Fruit fly (Drosophila melanogaster): Measurements from ENCODE around the gene Krn.

The Krn gene

dm6 chr3L:17624208-17624826 lies 29.8 kb downstream of the Krn start:
- TF ChIP-seq Mnt (GFP tag; optimal IDR thresholded peaks at IDR 0.05) = no peak
- no peak for TF ChIP-seq tj (GFP tag; optimal IDR thresholded peaks at IDR 0.05)
- TF ChIP-seq CG11617 (GFP tag; optimal IDR thresholded peaks at IDR 0.05) = peak; percentile 1
- peak; percentile 57 for TF ChIP-seq kay (GFP tag; ENCODE audit: borderline replicate concordance)
- no peak for TF ChIP-seq Crg-1 (GFP tag; optimal IDR thresholded peaks at IDR 0.05)
- peak; percentile 10 for TF ChIP-seq CG12768 (GFP tag; optimal IDR thresholded peaks at IDR 0.05)
- no peak for TF ChIP-seq CG33017 (tag; optimal IDR thresholded peaks at IDR 0.05)
- TF ChIP-seq CG7045 (GFP tag; optimal IDR thresholded peaks at IDR 0.05) = peak; percentile 7

- TF ChIP-seq cnc (optimal IDR thresholded peaks at IDR 0.05) = peak; percentile 12 to 72
- no peak for TF ChIP-seq ovo (GFP tag; optimal IDR thresholded peaks at IDR 0.05)
Observed at dm6 chr3L:17622935-17623334, 31.1 kb downstream of the Krn start.

- no peak for TF ChIP-seq CG7045 (GFP tag; optimal IDR thresholded peaks at IDR 0.05)
- TF ChIP-seq CG33017 (tag; optimal IDR thresholded peaks at IDR 0.05) = peak; percentile 9
- TF ChIP-seq cic (GFP tag; optimal IDR thresholded peaks at IDR 0.05) = peak; percentile 65
Observed at dm6 chr3L:17622081-17622850, 31.8 kb downstream of the Krn start.

dm6 chr3L:17621451-17621946 lies 32.6 kb downstream of the Krn start, which contains the start of the genes Vps60 and anchor:
Gene Vps60 (minus strand): TSS chr3L:17621625.
Gene anchor (plus strand): TSS chr3L:17621824.
- TF ChIP-seq toe (GFP tag; optimal IDR thresholded peaks at IDR 0.05) = no peak
- TF ChIP-seq CG1620 (GFP tag; optimal IDR thresholded peaks at IDR 0.05) = peak; percentile 52
- TF ChIP-seq cnc (optimal IDR thresholded peaks at IDR 0.05) = no peak
- peak; percentile 63 for TF ChIP-seq Mnt (GFP tag; optimal IDR thresholded peaks at IDR 0.05)
- TF ChIP-seq cic (GFP tag; optimal IDR thresholded peaks at IDR 0.05) = peak; percentile 67
- TF ChIP-seq Clk (GFP tag; optimal IDR thresholded peaks at IDR 0.05) = peak; percentile 64
- peak; percentile 61 for TF ChIP-seq Crg-1 (GFP tag; optimal IDR thresholded peaks at IDR 0.05)
- peak; percentile 74 for TF ChIP-seq CG7101 (tag; optimal IDR thresholded peaks at IDR 0.05)
- TF ChIP-seq CG12768 (GFP tag; optimal IDR thresholded peaks at IDR 0.05) = peak; percentile 79
- peak; percentile 73 for TF ChIP-seq CG14711 (tag; optimal IDR thresholded peaks at IDR 0.05)
- peak; percentile 51 for TF ChIP-seq ovo (GFP tag; optimal IDR thresholded peaks at IDR 0.05)
- TF ChIP-seq CG11617 (GFP tag; optimal IDR thresholded peaks at IDR 0.05) = peak; percentile 80
- peak; percentile 65 for TF ChIP-seq CG33017 (tag; optimal IDR thresholded peaks at IDR 0.05)
- no peak for TF ChIP-seq CG5204 (GFP tag; optimal IDR thresholded peaks at IDR 0.05)
- peak; percentile 99 for TF ChIP-seq kay (GFP tag; ENCODE audit: borderline replicate concordance)
- peak; percentile 49 for TF ChIP-seq CG7045 (GFP tag; optimal IDR thresholded peaks at IDR 0.05)
- TF ChIP-seq bab1 (GFP tag; optimal IDR thresholded peaks at IDR 0.05) = peak; percentile 81
- TF ChIP-seq Hr96 (GFP tag; optimal IDR thresholded peaks at IDR 0.05) = peak; percentile 70
- TF ChIP-seq pad (GFP tag; optimal IDR thresholded peaks at IDR 0.05) = peak; percentile 75
- TF ChIP-seq tj (GFP tag; optimal IDR thresholded peaks at IDR 0.05) = peak; percentile 47

dm6 chr3L:17619209-17619705 lies 34.8 kb downstream of the Krn start, which contains the start of gene Eip74EF:
Gene Eip74EF (minus strand): TSS chr3L:17619325.
- TF ChIP-seq tj (GFP tag; optimal IDR thresholded peaks at IDR 0.05) (peak; percentile 81), CG33017 (tag; optimal IDR thresholded peaks at IDR 0.05) (peak; percentile 78), Mnt (GFP tag; optimal IDR thresholded peaks at IDR 0.05) (peak; percentile 68), cic (GFP tag; optimal IDR thresholded peaks at IDR 0.05) (peak; percentile 65), CG5204 (GFP tag; optimal IDR thresholded peaks at IDR 0.05) (no peak), kay (GFP tag; ENCODE audit: borderline replicate concordance) (no peak), CG7101 (tag; optimal IDR thresholded peaks at IDR 0.05) (peak; percentile 58), pad (GFP tag; optimal IDR thresholded peaks at IDR 0.05) (peak; percentile 40), CG7045 (GFP tag; optimal IDR thresholded peaks at IDR 0.05) (peak; percentile 63), CG11617 (GFP tag; optimal IDR thresholded peaks at IDR 0.05) (peak; percentile 61), CG1620 (GFP tag; optimal IDR thresholded peaks at IDR 0.05) (no peak), Crg-1 (GFP tag; optimal IDR thresholded peaks at IDR 0.05) (peak; percentile 21), toe (GFP tag; optimal IDR thresholded peaks at IDR 0.05) (peak; percentile 42), bab1 (GFP tag; optimal IDR thresholded peaks at IDR 0.05) (peak; percentile 75), CG12768 (GFP tag; optimal IDR thresholded peaks at IDR 0.05) (peak; percentile 80), Hr96 (GFP tag; optimal IDR thresholded peaks at IDR 0.05) (peak; percentile 58), CG14711 (tag; optimal IDR thresholded peaks at IDR 0.05) (peak; percentile 46), cnc (optimal IDR thresholded peaks at IDR 0.05) (no peak), ovo (GFP tag; optimal IDR thresholded peaks at IDR 0.05) (peak; percentile 69)

- no peak for TF ChIP-seq kay (GFP tag; ENCODE audit: borderline replicate concordance)
- peak; percentile 78 for TF ChIP-seq ovo (GFP tag; optimal IDR thresholded peaks at IDR 0.05)
- TF ChIP-seq CG14711 (tag; optimal IDR thresholded peaks at IDR 0.05) = no peak
- TF ChIP-seq CG1620 (GFP tag; optimal IDR thresholded peaks at IDR 0.05) = no peak
- TF ChIP-seq CG11617 (GFP tag; optimal IDR thresholded peaks at IDR 0.05) = peak; percentile 19
- no peak for TF ChIP-seq CG5204 (GFP tag; optimal IDR thresholded peaks at IDR 0.05)
- TF ChIP-seq Clk (GFP tag; optimal IDR thresholded peaks at IDR 0.05) = no peak
- TF ChIP-seq tj (GFP tag; optimal IDR thresholded peaks at IDR 0.05) = no peak
- peak; percentile 5 for TF ChIP-seq CG7101 (tag; optimal IDR thresholded peaks at IDR 0.05)
- TF ChIP-seq CG33017 (tag; optimal IDR thresholded peaks at IDR 0.05) = peak; percentile 33
- no peak for TF ChIP-seq Hr96 (GFP tag; optimal IDR thresholded peaks at IDR 0.05)
- TF ChIP-seq cnc (optimal IDR thresholded peaks at IDR 0.05) = no peak
- peak; percentile 62 for TF ChIP-seq Mnt (GFP tag; optimal IDR thresholded peaks at IDR 0.05)
- TF ChIP-seq toe (GFP tag; optimal IDR thresholded peaks at IDR 0.05) = no peak
- peak; percentile 39 for TF ChIP-seq Crg-1 (GFP tag; optimal IDR thresholded peaks at IDR 0.05)
- peak; percentile 10 for TF ChIP-seq pad (GFP tag; optimal IDR thresholded peaks at IDR 0.05)
- TF ChIP-seq CG7045 (GFP tag; optimal IDR thresholded peaks at IDR 0.05) = peak; percentile 9
- TF ChIP-seq bab1 (GFP tag; optimal IDR thresholded peaks at IDR 0.05) = no peak
- peak; percentile 92 for TF ChIP-seq cic (GFP tag; optimal IDR thresholded peaks at IDR 0.05)
- TF ChIP-seq CG12768 (GFP tag; optimal IDR thresholded peaks at IDR 0.05) = peak; percentile 76
Observed at dm6 chr3L:17616876-17617279, 37.2 kb downstream of the Krn start.
